Worm (Caenorhabditis elegans): Measurements from ENCODE around the gene acs-21.

DNA sequence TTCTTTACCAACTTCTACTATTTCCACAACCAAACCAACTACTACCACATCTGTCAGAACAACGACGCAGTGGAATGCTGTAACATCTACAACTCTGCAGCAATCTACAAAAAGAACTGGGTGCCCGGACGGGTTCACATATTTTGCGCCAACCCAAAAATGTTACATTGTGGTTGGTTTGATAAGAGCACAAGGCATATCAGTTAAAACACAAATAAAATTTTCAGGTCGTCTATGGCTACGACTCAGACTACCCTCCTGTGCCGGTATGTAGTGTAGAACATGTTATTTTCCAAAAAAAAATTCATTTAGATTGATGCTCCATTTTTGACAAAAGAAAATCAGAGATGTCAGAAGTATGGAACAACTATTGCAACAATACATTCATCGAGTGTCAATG is 30.3 kb downstream of the acs-21 start:
- TF ChIP-seq ref-1 (GFP tag; conservative IDR thresholded peaks at IDR 0.05) (no peak), ztf-23 (GFP tag; IDR thresholded peaks at IDR 0.05) (no peak), tab-1 (GFP tag; IDR thresholded peaks at IDR 0.05) (no peak)

All from whole organism, midembryonic.